Fruit fly (Drosophila melanogaster) whole organism, prepupa: ENCODE data around the gene PVRAP.

ENCODE experiments used
- Blimp-1 ChIP-seq: fragments of 200-800 bp; sonication (Bioruptor generic); optimal IDR thresholded peaks from 3 replicates; lab custom pipeline; 2017; ENCODE audit warnings: missing biosample characterization, missing genetic modification characterization, mild to moderate bottlenecking, moderate library complexity, missing genetic modification reagents
- CG10631 ChIP-seq: fragments of 200-800 bp; sonication (Bioruptor generic); optimal IDR thresholded peaks from 2 replicates; lab custom pipeline; 2016; ENCODE audit warnings: missing biosample characterization, missing genetic modification characterization
- CG10669 ChIP-seq: fragments of 200-800 bp; sonication (Bioruptor generic); optimal IDR thresholded peaks from 3 replicates; lab custom pipeline; 2018; ENCODE audit warnings: missing biosample characterization, mild to moderate bottlenecking, missing genetic modification characterization, moderate library complexity
- CG11762 ChIP-seq: fragments of 200-800 bp; sonication (Bioruptor generic); optimal IDR thresholded peaks from 3 replicates; lab custom pipeline; 2016; ENCODE audit warnings: missing biosample characterization, missing genetic modification characterization; ENCODE audit not compliant: insufficient read depth
- CG1621 ChIP-seq: fragments of 200-800 bp; sonication (Bioruptor generic); optimal IDR thresholded peaks from 3 replicates; lab custom pipeline; 2018; ENCODE audit warnings: missing biosample characterization, mild to moderate bottlenecking, missing genetic modification characterization
- CG16779 ChIP-seq: fragments of 200-800 bp; sonication (Bioruptor generic); optimal IDR thresholded peaks from 3 replicates; lab custom pipeline; 2017; ENCODE audit warnings: missing biosample characterization, mild to moderate bottlenecking, missing genetic modification characterization
- CG3032 ChIP-seq: fragments of 200-800 bp; optimal IDR thresholded peaks from 2 replicates; lab custom pipeline; 2019; ENCODE audit warnings: missing biosample characterization, mild to moderate bottlenecking, missing genetic modification characterization, moderate library complexity
- CG31627 ChIP-seq: fragments of 200-800 bp; sonication (Bioruptor generic); optimal IDR thresholded peaks from 3 replicates; lab custom pipeline; 2016; ENCODE audit warnings: missing biosample characterization, missing genetic modification characterization
- CG32006 ChIP-seq: fragments of 200-800 bp; sonication (Bioruptor generic); optimal IDR thresholded peaks from 3 replicates; lab custom pipeline; 2017; ENCODE audit warnings: missing biosample characterization, mild to moderate bottlenecking, missing genetic modification characterization
- CG34406 ChIP-seq: fragments of 200-800 bp; sonication (Bioruptor generic); optimal IDR thresholded peaks from 3 replicates; lab custom pipeline; 2016; ENCODE audit warnings: missing biosample characterization, missing genetic modification characterization
- CG6163 ChIP-seq: fragments of 200-800 bp; sonication (Bioruptor generic); IDR thresholded peaks from 3 replicates; pipeline ENCODE4 v1.3.6; 2022; ENCODE audit warnings: missing biosample characterization, missing genetic modification characterization
- CG6276 ChIP-seq: fragments of 200-800 bp; sonication (Bioruptor generic); optimal IDR thresholded peaks from 2 replicates; lab custom pipeline; 2017; ENCODE audit warnings: missing biosample characterization, mild to moderate bottlenecking, missing genetic modification characterization
- CG6792 ChIP-seq: fragments of 200-800 bp; sonication (Bioruptor generic); optimal IDR thresholded peaks from 3 replicates; lab custom pipeline; 2016; ENCODE audit warnings: missing biosample characterization, missing genetic modification characterization
- CG6808 ChIP-seq: fragments of 200-800 bp; sonication (Bioruptor generic); optimal IDR thresholded peaks from 3 replicates; lab custom pipeline; 2017; ENCODE audit warnings: missing biosample characterization, missing genetic modification characterization, mild to moderate bottlenecking, moderate library complexity, missing genetic modification reagents
- CG7368 ChIP-seq: fragments of 200-800 bp; sonication (Bioruptor generic); optimal IDR thresholded peaks from 3 replicates; lab custom pipeline; 2016; ENCODE audit warnings: missing biosample characterization, missing genetic modification characterization
- CG8319 ChIP-seq: fragments of 200-800 bp; sonication (Bioruptor generic); optimal IDR thresholded peaks from 3 replicates; lab custom pipeline; 2016; ENCODE audit warnings: missing biosample characterization, missing genetic modification characterization
- Eip75B ChIP-seq: fragments of 200-800 bp; sonication (Bioruptor generic); optimal IDR thresholded peaks from 3 replicates; lab custom pipeline; 2016; ENCODE audit warnings: missing biosample characterization, missing genetic modification characterization
- Ets21C ChIP-seq: fragments of 200-800 bp; sonication (Bioruptor generic); optimal IDR thresholded peaks from 3 replicates; lab custom pipeline; 2016; ENCODE audit warnings: missing biosample characterization, missing genetic modification characterization
- Hr39 ChIP-seq: fragments of 200-800 bp; sonication (Bioruptor generic); optimal IDR thresholded peaks from 2 replicates; lab custom pipeline; 2016; ENCODE audit warnings: missing biosample characterization, missing genetic modification characterization
- Hr4 ChIP-seq: fragments of 200-800 bp; sonication (Bioruptor generic); optimal IDR thresholded peaks from 3 replicates; lab custom pipeline; 2016; ENCODE audit warnings: missing biosample characterization, missing genetic modification characterization
- Lpt ChIP-seq: fragments of 200-800 bp; sonication (Bioruptor generic); optimal IDR thresholded peaks from 3 replicates; lab custom pipeline; 2016; ENCODE audit warnings: missing biosample characterization, missing genetic modification characterization
- Met ChIP-seq: fragments of 200-800 bp; sonication (Bioruptor generic); optimal IDR thresholded peaks from 3 replicates; lab custom pipeline; 2016; ENCODE audit warnings: missing biosample characterization, missing genetic modification characterization
- Smox ChIP-seq: fragments of 200-800 bp; sonication (Bioruptor generic); optimal IDR thresholded peaks from 3 replicates; lab custom pipeline; 2016; ENCODE audit warnings: missing biosample characterization, missing genetic modification characterization
- Sox102F ChIP-seq: fragments of 200-800 bp; sonication (Bioruptor generic); optimal IDR thresholded peaks from 2 replicates; lab custom pipeline; 2016; ENCODE audit warnings: missing biosample characterization, mild to moderate bottlenecking, missing genetic modification characterization
- Sox14 ChIP-seq: fragments of 200-800 bp; sonication (Bioruptor generic); optimal IDR thresholded peaks from 3 replicates; lab custom pipeline; 2016; ENCODE audit warnings: missing biosample characterization, missing genetic modification characterization
- Sox15 ChIP-seq: fragments of 200-800 bp; sonication (Bioruptor generic); optimal IDR thresholded peaks from 3 replicates; lab custom pipeline; 2016; ENCODE audit warnings: missing biosample characterization, missing genetic modification characterization
- achi ChIP-seq: fragments of 200-800 bp; sonication (Bioruptor generic); optimal IDR thresholded peaks from 3 replicates; lab custom pipeline; 2016; ENCODE audit warnings: missing biosample characterization, missing genetic modification characterization
- acj6 ChIP-seq: fragments of 200-800 bp; sonication (Bioruptor generic); optimal IDR thresholded peaks from 3 replicates; lab custom pipeline; 2016; ENCODE audit warnings: missing biosample characterization, missing genetic modification characterization
- cyc ChIP-seq: fragments of 200-800 bp; sonication (Bioruptor generic); optimal IDR thresholded peaks from 3 replicates; lab custom pipeline; 2016; ENCODE audit warnings: missing biosample characterization, missing genetic modification characterization
- eg ChIP-seq: fragments of 200-800 bp; sonication (Bioruptor generic); IDR thresholded peaks from 3 replicates; pipeline ENCODE4 v1.3.6; 2022; ENCODE audit warnings: missing biosample characterization, missing genetic modification characterization
- esn ChIP-seq: fragments of 200-800 bp; sonication (Bioruptor generic); optimal IDR thresholded peaks from 2 replicates; lab custom pipeline; 2016; ENCODE audit warnings: missing biosample characterization, mild to moderate bottlenecking, missing genetic modification characterization, moderate library complexity
- lz ChIP-seq: fragments of 200-800 bp; sonication (Bioruptor generic); optimal IDR thresholded peaks from 3 replicates; lab custom pipeline; 2016; ENCODE audit warnings: missing biosample characterization, missing genetic modification characterization
- net ChIP-seq: fragments of 200-800 bp; sonication (Bioruptor generic); optimal IDR thresholded peaks from 3 replicates; lab custom pipeline; 2016; ENCODE audit warnings: missing biosample characterization, missing genetic modification characterization
- pdm3 ChIP-seq: fragments of 200-800 bp; sonication (Bioruptor generic); optimal IDR thresholded peaks from 3 replicates; lab custom pipeline; 2016; ENCODE audit warnings: missing biosample characterization, missing genetic modification characterization
- svp ChIP-seq: fragments of 200-800 bp; sonication (Bioruptor generic); peaks from one replicate; lab custom pipeline; 2016; ENCODE audit warnings: missing biosample characterization, missing genetic modification characterization
- vri ChIP-seq: fragments of 200-800 bp; sonication (Bioruptor generic); optimal IDR thresholded peaks from 3 replicates; lab custom pipeline; 2016; ENCODE audit warnings: missing biosample characterization, mild to moderate bottlenecking, missing genetic modification characterization

Gene PVRAP

DNA sequence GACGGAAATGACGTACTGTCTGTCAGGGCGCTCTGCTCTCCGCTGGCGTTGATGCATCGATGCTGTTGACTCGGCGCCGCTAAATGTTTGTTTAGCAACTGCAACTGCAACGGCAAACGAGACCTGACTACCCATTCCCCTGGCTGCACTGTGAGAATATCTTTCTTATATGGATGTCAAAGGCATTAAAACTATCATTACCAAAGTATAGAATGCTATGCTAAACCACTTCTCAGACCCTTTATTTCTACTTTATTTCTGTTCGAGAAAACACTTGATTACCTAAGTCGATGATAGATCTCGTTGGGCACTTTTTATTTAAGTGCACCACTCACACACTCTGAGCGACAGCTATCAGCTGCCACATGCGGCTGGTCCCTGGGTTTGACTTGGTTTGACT lies 25.1 kb downstream of the PVRAP start (continued):
- TF ChIP-seq CG10631 (GFP tag; lab: Kevin White, UChicago) = peak; percentile 37

DNA sequence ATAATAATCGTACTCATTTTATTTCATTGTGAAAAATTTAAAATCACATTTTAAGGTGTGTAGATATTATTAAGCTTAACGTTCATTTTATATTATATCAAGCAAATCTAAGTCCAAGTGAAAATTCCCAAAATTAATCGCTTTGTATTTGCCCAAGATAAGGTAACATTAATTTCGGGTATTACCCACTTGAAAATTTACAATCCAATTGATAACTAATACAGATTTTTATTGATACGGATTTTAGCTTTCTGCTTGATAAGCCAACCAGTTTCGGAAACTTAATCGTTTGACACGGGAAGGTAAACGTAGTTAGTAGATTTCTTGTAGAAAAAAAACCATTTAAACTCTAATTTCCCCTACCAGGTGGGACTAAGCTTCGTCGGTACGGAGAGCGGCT lies 36.0 kb downstream of the PVRAP start:
- TF ChIP-seq Blimp-1 (GFP tag; lab: Kevin White, UChicago) = no peak
- TF ChIP-seq Hr4 = no peak
- TF ChIP-seq cyc (GFP tag; lab: Kevin White, UChicago) = no peak
- no peak for TF ChIP-seq Sox14
- TF ChIP-seq Lpt (GFP tag; lab: Kevin White, UChicago) = no peak

DNA sequence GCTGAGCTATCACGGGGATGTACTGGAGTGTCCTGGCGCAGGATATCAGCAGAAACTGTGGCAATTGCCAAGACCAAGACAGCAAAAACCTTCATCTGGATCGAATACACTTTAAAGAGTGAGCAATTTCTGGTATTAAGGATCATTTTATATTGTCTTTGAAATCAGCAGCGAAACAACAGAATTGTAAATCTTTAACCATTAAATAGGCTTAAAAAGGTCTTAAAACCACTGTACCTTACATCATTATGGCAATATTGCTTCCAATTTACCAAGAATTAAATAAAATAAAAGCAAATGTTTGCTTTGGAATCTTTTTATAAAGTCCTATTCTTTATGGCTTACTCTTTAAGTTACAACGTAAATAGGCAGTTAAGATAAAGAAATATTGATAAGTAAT lies 37.5 kb downstream of the PVRAP start, which contains the start of gene CG10477:
Gene CG10477 (minus strand): TSS at position 101 of the 400 bp plus-strand sequence.
- TF ChIP-seq CG8319 (GFP tag; lab: Kevin White, UChicago) (no peak), Smox (GFP tag; lab: Kevin White, UChicago) (no peak), CG34406 (GFP tag; lab: Kevin White, UChicago) (no peak), vri (GFP tag; lab: Kevin White, UChicago) (no peak), Sox102F (no peak), cyc (GFP tag; lab: Kevin White, UChicago) (no peak), CG11762 (GFP tag; lab: Kevin White, UChicago) (no peak), net (GFP tag; lab: Kevin White, UChicago) (no peak), CG16779 (tag; lab: Kevin White, UChicago) (no peak), CG31627 (GFP tag; lab: Kevin White, UChicago) (no peak), CG3032 (tag; lab: Kevin White, UChicago) (no peak), acj6 (no peak), CG32006 (no peak), pdm3 (no peak), CG6163 (GFP tag; lab: Robert Waterston, UW) (no peak), achi (GFP tag; lab: Kevin White, UChicago) (no peak)

dm6 chr3L:6034916-6035315 lies 37.9 kb downstream of the PVRAP start, which contains the start of gene yip7:
Gene yip7 (plus strand): TSS chr3L:6035216.
- TF ChIP-seq Eip75B (GFP tag; lab: Kevin White, UChicago) (no peak), Met (GFP tag; lab: Kevin White, UChicago) (no peak), eg (no peak), acj6 (no peak), Sox15 (GFP tag; lab: Kevin White, UChicago) (no peak), svp (no peak), CG1621 (tag; lab: Kevin White, UChicago) (no peak), Ets21C (GFP tag; lab: Kevin White, UChicago) (no peak), achi (GFP tag; lab: Kevin White, UChicago) (no peak)

dm6 chr3L:6036141-6036540 lies 39.1 kb downstream of the PVRAP start:
- TF ChIP-seq CG31627 (GFP tag; lab: Kevin White, UChicago) (no peak), vri (GFP tag; lab: Kevin White, UChicago) (peak; percentile 78)

- TF ChIP-seq Sox14 (no peak), CG6276 (GFP tag; lab: Kevin White, UChicago) (no peak), CG8319 (GFP tag; lab: Kevin White, UChicago) (no peak), CG6808 (GFP tag; lab: Kevin White, UChicago) (no peak), acj6 (no peak), CG10669 (GFP tag; lab: Kevin White, UChicago) (no peak), Hr39 (GFP tag; lab: Kevin White, UChicago) (no peak), achi (GFP tag; lab: Kevin White, UChicago) (no peak), esn (GFP tag; lab: Kevin White, UChicago) (no peak), lz (GFP tag; lab: Kevin White, UChicago) (no peak), CG7368 (no peak), CG6792 (GFP tag; lab: Kevin White, UChicago) (no peak), Smox (GFP tag; lab: Kevin White, UChicago) (no peak), cyc (GFP tag; lab: Kevin White, UChicago) (no peak), CG11762 (GFP tag; lab: Kevin White, UChicago) (no peak)
These were observed 39.8 kb downstream of the PVRAP start, which contains the start of gene CG6462 for dm6 chr3L:6036811-6037210. Gene CG6462 (plus strand): TSS chr3L:6037111.
